4 fruit fly cellular contexts compared by ENCODE assay signal in genomic region chr3R:25633865-25634460, dm6.
TF ChIP-seq lines count a peak whose summit lies in the region.

No protein-coding gene starts in this region.

- no peak for TF ChIP-seq CTCF in whole organism, embryonic (GFP tag; optimal IDR thresholded peaks at IDR 0.05; lab: Kevin White, UChicago)

TF ChIP-seq in whole organism, embryonic, 481 proteins besides CTCF, POLR2A, EP300 and RAD21:
- TF ChIP-seq gce (GFP tag; IDR thresholded peaks at IDR 0.05; lab: Robert Waterston, UW) (no peak), odd (GFP tag; optimal IDR thresholded peaks at IDR 0.05; lab: Kevin White, UChicago) (no peak), aop (GFP tag; IDR thresholded peaks at IDR 0.05; lab: Robert Waterston, UW) (no peak), CG15696 (tag; optimal IDR thresholded peaks at IDR 0.05; lab: Kevin White, UChicago) (no peak), lbe (GFP tag; optimal IDR thresholded peaks at IDR 0.05; lab: Kevin White, UChicago) (peak; percentile 60), Hmx (GFP tag; optimal IDR thresholded peaks at IDR 0.05; lab: Kevin White, UChicago) (no peak), cad (GFP tag; optimal IDR thresholded peaks at IDR 0.05; lab: Kevin White, UChicago) (no peak), corto (GFP tag; optimal IDR thresholded peaks at IDR 0.05; lab: Kevin White, UChicago) (peak; percentile 83), gcm (GFP tag; optimal IDR thresholded peaks at IDR 0.05; lab: Kevin White, UChicago) (no peak), Ets65A (GFP tag; lab: Kevin White, UChicago) (peak; percentile 2), da (GFP tag; optimal IDR thresholded peaks at IDR 0.05; lab: Kevin White, UChicago) (no peak), CG9437 (GFP tag; optimal IDR thresholded peaks at IDR 0.05; lab: Kevin White, UChicago) (no peak), seq (GFP tag; IDR thresholded peaks at IDR 0.05; lab: Robert Waterston, UW) (no peak), dmrt11E (tag; optimal IDR thresholded peaks at IDR 0.05; lab: Kevin White, UChicago) (no peak), CG15269 (tag; optimal IDR thresholded peaks at IDR 0.05; lab: Kevin White, UChicago) (no peak), Dbx (GFP tag; IDR thresholded peaks at IDR 0.05; lab: Robert Waterston, UW) (no peak), YL-1 (GFP tag; optimal IDR thresholded peaks at IDR 0.05; lab: Kevin White, UChicago) (no peak), CG7372 (GFP tag; IDR thresholded peaks at IDR 0.05; lab: Robert Waterston, UW) (no peak)

TF ChIP-seq in whole organism, prepupa, 60 proteins besides CTCF, POLR2A, EP300 and RAD21 (continues in another document):
- TF ChIP-seq CG4318 (GFP tag; optimal IDR thresholded peaks at IDR 0.05; lab: Kevin White, UChicago) (no peak), Eip78C (GFP tag; lab: Kevin White, UChicago) (peak; percentile 83), vri (GFP tag; optimal IDR thresholded peaks at IDR 0.05; lab: Kevin White, UChicago) (peak; percentile 82), CG11902 (GFP tag; optimal IDR thresholded peaks at IDR 0.05; lab: Kevin White, UChicago) (peak; percentile 69), CG8119 (GFP tag; IDR thresholded peaks at IDR 0.05; lab: Robert Waterston, UW) (no peak), CG10631 (GFP tag; optimal IDR thresholded peaks at IDR 0.05; lab: Kevin White, UChicago) (peak; percentile 42), Met (GFP tag; optimal IDR thresholded peaks at IDR 0.05; lab: Kevin White, UChicago) (peak; percentile 89), CG3919 (GFP tag; optimal IDR thresholded peaks at IDR 0.05; lab: Kevin White, UChicago) (peak; percentile 80), CG34406 (GFP tag; optimal IDR thresholded peaks at IDR 0.05; lab: Kevin White, UChicago) (peak; percentile 68), Blimp-1 (GFP tag; optimal IDR thresholded peaks at IDR 0.05; lab: Kevin White, UChicago) (peak; percentile 66), Hr38 (GFP tag; optimal IDR thresholded peaks at IDR 0.05; lab: Kevin White, UChicago) (no peak), Gug (GFP tag; IDR thresholded peaks at IDR 0.05; lab: Robert Waterston, UW) (no peak), acj6 (GFP tag; optimal IDR thresholded peaks at IDR 0.05; lab: Kevin White, UChicago) (peak; percentile 73), CG11294 (GFP tag; IDR thresholded peaks at IDR 0.05; lab: Robert Waterston, UW) (no peak), ss (GFP tag; optimal IDR thresholded peaks at IDR 0.05; lab: Kevin White, UChicago) (no peak), Sox15 (GFP tag; optimal IDR thresholded peaks at IDR 0.05; lab: Kevin White, UChicago) (peak; percentile 50), Lpt (GFP tag; optimal IDR thresholded peaks at IDR 0.05; lab: Kevin White, UChicago) (no peak), eg (GFP tag; IDR thresholded peaks at IDR 0.05; lab: Robert Waterston, UW) (0 out of 3 replicates have a peak, but pooled peaks have one; percentile 17), CG6854 (GFP tag; optimal IDR thresholded peaks at IDR 0.05; lab: Kevin White, UChicago) (peak; percentile 85), Smox (GFP tag; optimal IDR thresholded peaks at IDR 0.05; lab: Kevin White, UChicago) (peak; percentile 85), achi (GFP tag; optimal IDR thresholded peaks at IDR 0.05; lab: Kevin White, UChicago) (peak; percentile 53), fd85E (GFP tag; optimal IDR thresholded peaks at IDR 0.05; lab: Kevin White, UChicago) (no peak), CG8632 (GFP tag; optimal IDR thresholded peaks at IDR 0.05; lab: Kevin White, UChicago) (peak; percentile 68), Eip75B (GFP tag; optimal IDR thresholded peaks at IDR 0.05; lab: Kevin White, UChicago) (peak; percentile 63), dsx (GFP tag; optimal IDR thresholded peaks at IDR 0.05; lab: Kevin White, UChicago; ENCODE audit: poor library complexity, severe bottlenecking) (peak; percentile 2), Hr39 (GFP tag; optimal IDR thresholded peaks at IDR 0.05; lab: Kevin White, UChicago) (peak; percentile 88)

TF ChIP-seq in whole organism, pupa, 21 proteins besides CTCF, POLR2A, EP300 and RAD21:
- TF ChIP-seq Pif1A (GFP tag; optimal IDR thresholded peaks at IDR 0.05; lab: Kevin White, UChicago): peak; percentile 53
- no peak for TF ChIP-seq CG4496 (GFP tag; IDR thresholded peaks at IDR 0.05; lab: Robert Waterston, UW)
- peak; percentile 56 for TF ChIP-seq Pif1B (GFP tag; optimal IDR thresholded peaks at IDR 0.05; lab: Kevin White, UChicago)
- peak; percentile 69 for TF ChIP-seq Snoo (tag; optimal IDR thresholded peaks at IDR 0.05; lab: Kevin White, UChicago)
- peak; percentile 16 for TF ChIP-seq CG17806 (tag; optimal IDR thresholded peaks at IDR 0.05; lab: Kevin White, UChicago)
- TF ChIP-seq CG10348 (GFP tag; IDR thresholded peaks at IDR 0.05; lab: Robert Waterston, UW): no peak
- no peak for TF ChIP-seq D1 (tag; optimal IDR thresholded peaks at IDR 0.05; lab: Kevin White, UChicago)
- TF ChIP-seq CG14655 (GFP tag; optimal IDR thresholded peaks at IDR 0.05; lab: Kevin White, UChicago): peak; percentile 9
- no peak for TF ChIP-seq rn (GFP tag; IDR thresholded peaks at IDR 0.05; lab: Robert Waterston, UW)
- TF ChIP-seq CG8301 (tag; optimal IDR thresholded peaks at IDR 0.05; lab: Kevin White, UChicago): peak; percentile 6
- TF ChIP-seq CG34367 (tag; optimal IDR thresholded peaks at IDR 0.05; lab: Kevin White, UChicago): no peak
- peak; percentile 32 for TF ChIP-seq CG8159 (tag; optimal IDR thresholded peaks at IDR 0.05; lab: Kevin White, UChicago)
TF ChIP-seq in whole organism, pupa: peak in this region for 7.

TF ChIP-seq in whole organism, wandering third instar larva, 38 proteins besides CTCF, POLR2A, EP300 and RAD21:
- peak; percentile 72 for TF ChIP-seq sage (GFP tag; optimal IDR thresholded peaks at IDR 0.05; lab: Kevin White, UChicago)
- peak; percentile 78 for TF ChIP-seq woc (GFP tag; optimal IDR thresholded peaks at IDR 0.05; lab: Kevin White, UChicago)
- TF ChIP-seq Abd-B (GFP tag; optimal IDR thresholded peaks at IDR 0.05; lab: Kevin White, UChicago): no peak
- TF ChIP-seq psq (GFP tag; optimal IDR thresholded peaks at IDR 0.05; lab: Kevin White, UChicago): peak; percentile 75
- TF ChIP-seq dmrt93B (GFP tag; optimal IDR thresholded peaks at IDR 0.05; lab: Kevin White, UChicago): peak; percentile 67
- TF ChIP-seq N (GFP tag; optimal IDR thresholded peaks at IDR 0.05; lab: Kevin White, UChicago): no peak
- no peak for TF ChIP-seq tai (GFP tag; optimal IDR thresholded peaks at IDR 0.05; lab: Kevin White, UChicago)
- peak; percentile 84 for TF ChIP-seq Hnf4 (GFP tag; optimal IDR thresholded peaks at IDR 0.05; lab: Kevin White, UChicago)
- TF ChIP-seq Mio (GFP tag; optimal IDR thresholded peaks at IDR 0.05; lab: Kevin White, UChicago): no peak
- TF ChIP-seq rgr (GFP tag; optimal IDR thresholded peaks at IDR 0.05; lab: Kevin White, UChicago): peak; percentile 87
- TF ChIP-seq brk (GFP tag; optimal IDR thresholded peaks at IDR 0.05; lab: Kevin White, UChicago): peak; percentile 57
- no peak for TF ChIP-seq Hr83 (GFP tag; optimal IDR thresholded peaks at IDR 0.05; lab: Kevin White, UChicago; ENCODE audit: poor library complexity, severe bottlenecking)
- TF ChIP-seq Sp1 (GFP tag; optimal IDR thresholded peaks at IDR 0.05; lab: Kevin White, UChicago): peak; percentile 86
- no peak for TF ChIP-seq GATAd (GFP tag; optimal IDR thresholded peaks at IDR 0.05; lab: Kevin White, UChicago)
- TF ChIP-seq fru (GFP tag; optimal IDR thresholded peaks at IDR 0.05; lab: Kevin White, UChicago): peak; percentile 90
- TF ChIP-seq Vsx2 (GFP tag; optimal IDR thresholded peaks at IDR 0.05; lab: Kevin White, UChicago; ENCODE audit: partially characterized antibody): no peak
- no peak for TF ChIP-seq pan (optimal IDR thresholded peaks at IDR 0.05; lab: Kevin White, UChicago)
- TF ChIP-seq h (GFP tag; optimal IDR thresholded peaks at IDR 0.05; lab: Kevin White, UChicago): peak; percentile 88
- TF ChIP-seq usp (GFP tag; optimal IDR thresholded peaks at IDR 0.05; lab: Kevin White, UChicago): no peak
- TF ChIP-seq dsf (GFP tag; optimal IDR thresholded peaks at IDR 0.05; lab: Kevin White, UChicago; ENCODE audit: borderline replicate concordance): no peak
- peak; percentile 89 for TF ChIP-seq HLH106 (tag; optimal IDR thresholded peaks at IDR 0.05; lab: Kevin White, UChicago)
- TF ChIP-seq sv (GFP tag; optimal IDR thresholded peaks at IDR 0.05; lab: Kevin White, UChicago): no peak
- peak; percentile 86 for TF ChIP-seq br (GFP tag; optimal IDR thresholded peaks at IDR 0.05; lab: Kevin White, UChicago)
- TF ChIP-seq foxo (GFP tag; optimal IDR thresholded peaks at IDR 0.05; lab: Kevin White, UChicago): peak in 1 of 2 experiments; percentile 87
- no peak for TF ChIP-seq CrebA (GFP tag; optimal IDR thresholded peaks at IDR 0.05; lab: Kevin White, UChicago; ENCODE audit: borderline replicate concordance)
- peak; percentile 87 for TF ChIP-seq OdsH (GFP tag; optimal IDR thresholded peaks at IDR 0.05; lab: Kevin White, UChicago)
- no peak for TF ChIP-seq dl (GFP tag; optimal IDR thresholded peaks at IDR 0.05; lab: Kevin White, UChicago; ENCODE audit: insufficient read depth in 1 of 2, partially characterized antibody in 2 of 2)
- TF ChIP-seq Dif (GFP tag; optimal IDR thresholded peaks at IDR 0.05; lab: Kevin White, UChicago; ENCODE audit: partially characterized antibody): no peak
- TF ChIP-seq CG9705 (GFP tag; optimal IDR thresholded peaks at IDR 0.05; lab: Kevin White, UChicago): peak; percentile 67
- no peak for TF ChIP-seq Jra (GFP tag; optimal IDR thresholded peaks at IDR 0.05; lab: Kevin White, UChicago)
- peak; percentile 57 for TF ChIP-seq Rel (GFP tag; optimal IDR thresholded peaks at IDR 0.05; lab: Kevin White, UChicago)
- TF ChIP-seq Rel (tag; optimal IDR thresholded peaks at IDR 0.05; lab: Kevin White, UChicago): peak; percentile 61
- no peak for TF ChIP-seq jim (GFP tag; optimal IDR thresholded peaks at IDR 0.05; lab: Kevin White, UChicago)
- TF ChIP-seq lola (GFP tag; optimal IDR thresholded peaks at IDR 0.05; lab: Kevin White, UChicago): no peak
- peak; percentile 70 for TF ChIP-seq CG32264 (GFP tag; optimal IDR thresholded peaks at IDR 0.05; lab: Kevin White, UChicago)
- no peak for TF ChIP-seq Dfd (GFP tag; optimal IDR thresholded peaks at IDR 0.05; lab: Kevin White, UChicago)
- no peak for TF ChIP-seq Myc (optimal IDR thresholded peaks at IDR 0.05; lab: Kevin White, UChicago)
- peak; percentile 89 for TF ChIP-seq ey (GFP tag; optimal IDR thresholded peaks at IDR 0.05; lab: Kevin White, UChicago)
- no peak for TF ChIP-seq Hr78 (GFP tag; optimal IDR thresholded peaks at IDR 0.05; lab: Kevin White, UChicago)

Comparison
In these comparisons a context has a peak if more than half of its experiments do, and no peak if none do; other contexts are left out.
1. Of the 7 proteins assayed by ChIP-seq in both whole organism, embryonic and whole organism, prepupa: peak only in whole organism, embryonic: none; only in whole organism, prepupa: Blimp-1, CG6854, Hr39 and Sox102F; in both: none; in neither: 3.